Fruit fly (Drosophila melanogaster) whole organism, embryonic: ENCODE results near the gene CG16790.

Source experiments
- B-H1 ChIP-seq: fragments of 200-800 bp; sonication (Bioruptor generic); IDR thresholded peaks from 3 replicates; pipeline ENCODE4 v1.3.6; 2022; ENCODE audit warnings: missing biosample characterization, missing genetic modification characterization
- Bgb ChIP-seq: fragments of 200-800 bp; sonication (Bioruptor generic); IDR thresholded peaks from 2 replicates; pipeline ENCODE4 v1.3.6; 2022; ENCODE audit warnings: missing biosample characterization, missing genetic modification characterization; ENCODE audit not compliant: partially characterized antibody
- CG10267 ChIP-seq: fragments of 200-800 bp; sonication (Bioruptor generic); optimal IDR thresholded peaks from 2 replicates; lab custom pipeline; 2018; ENCODE audit warnings: missing biosample characterization, mild to moderate bottlenecking, missing genetic modification characterization, moderate library complexity
- CG10321 ChIP-seq: fragments of 200-800 bp; sonication (Bioruptor generic); IDR thresholded peaks from 2 replicates; pipeline ENCODE4 v1.3.6; 2022; ENCODE audit warnings: missing biosample characterization, missing genetic modification characterization
- CG11085 ChIP-seq: fragments of 200-800 bp; sonication (Bioruptor generic); IDR thresholded peaks from 2 replicates; pipeline ENCODE4 v1.3.6; 2022; ENCODE audit warnings: missing biosample characterization, missing genetic modification characterization
- CG12659 ChIP-seq: fragments of 200-800 bp; sonication (Bioruptor generic); optimal IDR thresholded peaks from 3 replicates; lab custom pipeline; 2017; ENCODE audit warnings: mild to moderate bottlenecking, missing biosample characterization, missing genetic modification reagents, missing genetic modification characterization
- CG13123 ChIP-seq: fragments of 200-800 bp; sonication (Bioruptor generic); optimal IDR thresholded peaks from 2 replicates; lab custom pipeline; 2016; ENCODE audit warnings: missing biosample characterization, missing genetic modification characterization
- CG17829 ChIP-seq: fragments of 200-800 bp; optimal IDR thresholded peaks from 2 replicates; lab custom pipeline; 2019; ENCODE audit warnings: missing biosample characterization, mild to moderate bottlenecking, missing genetic modification characterization, moderate library complexity
- CG18262 ChIP-seq: fragments of 200-800 bp; optimal IDR thresholded peaks from 3 replicates; lab custom pipeline; 2019; ENCODE audit warnings: missing biosample characterization, mild to moderate bottlenecking, missing genetic modification characterization, moderate library complexity
- CG30020 ChIP-seq: fragments of 200-800 bp; optimal IDR thresholded peaks from 2 replicates; lab custom pipeline; 2019; ENCODE audit warnings: missing biosample characterization, mild to moderate bottlenecking, missing genetic modification characterization, moderate library complexity
- CG3281 ChIP-seq: fragments of 200-800 bp; sonication (Bioruptor generic); optimal IDR thresholded peaks from 3 replicates; lab custom pipeline; 2017; ENCODE audit warnings: missing biosample characterization, mild to moderate bottlenecking, missing genetic modification characterization
- CG34422 ChIP-seq: fragments of 200-800 bp; sonication (Bioruptor generic); IDR thresholded peaks from 3 replicates; pipeline ENCODE4 v1.3.6; 2022; ENCODE audit warnings: missing biosample characterization, missing genetic modification characterization
- CG3726 ChIP-seq: fragments of 200-800 bp; sonication (Bioruptor generic); IDR thresholded peaks from 3 replicates; pipeline ENCODE4, ENCODE4 v1.3.6; 2022; ENCODE audit warnings: missing biosample characterization, missing genetic modification characterization
- CG42726 ChIP-seq: fragments of 200-800 bp; sonication (Bioruptor generic); IDR thresholded peaks from 2 replicates; pipeline ENCODE4 v1.3.6; 2022; ENCODE audit warnings: missing biosample characterization, missing genetic modification characterization; ENCODE audit not compliant: partially characterized antibody
- CG4617 ChIP-seq: fragments of 200-800 bp; sonication (Bioruptor generic); optimal IDR thresholded peaks from 3 replicates; lab custom pipeline; 2016; ENCODE audit warnings: missing biosample characterization, missing genetic modification characterization, borderline replicate concordance
- CG5245 ChIP-seq: fragments of 200-800 bp; sonication (Bioruptor generic); optimal IDR thresholded peaks from 3 replicates; lab custom pipeline; 2016; ENCODE audit warnings: missing biosample characterization, missing genetic modification characterization
- CG6854 ChIP-seq: fragments of 200-800 bp; sonication (Bioruptor generic); optimal IDR thresholded peaks from 3 replicates; lab custom pipeline; 2017; ENCODE audit warnings: missing biosample characterization, mild to moderate bottlenecking, missing genetic modification characterization
- CG7928 ChIP-seq: fragments of 200-800 bp; sonication (Bioruptor generic); optimal IDR thresholded peaks from 2 replicates; lab custom pipeline; 2017; ENCODE audit warnings: missing biosample characterization, mild to moderate bottlenecking, missing genetic modification characterization
- CG9215 ChIP-seq: fragments of 200-800 bp; sonication (Bioruptor generic); IDR thresholded peaks from 2 replicates; pipeline ENCODE4 v1.3.6; 2022; ENCODE audit warnings: missing biosample characterization, missing genetic modification characterization
- CG9727 ChIP-seq: fragments of 200-800 bp; sonication (Bioruptor generic); optimal IDR thresholded peaks from 3 replicates; lab custom pipeline; 2017; ENCODE audit warnings: missing biosample characterization, mild to moderate bottlenecking, missing genetic modification characterization
- Dad ChIP-seq: fragments of 200-800 bp; sonication (Bioruptor generic); optimal IDR thresholded peaks from 3 replicates; lab custom pipeline; 2016; ENCODE audit warnings: missing biosample characterization, missing genetic modification characterization
- Doc3 ChIP-seq: fragments of 200-800 bp; sonication (Bioruptor generic); IDR thresholded peaks from 3 replicates; pipeline ENCODE4 v1.3.6; 2022; ENCODE audit warnings: missing biosample characterization, missing genetic modification characterization; ENCODE audit not compliant: partially characterized antibody
- HLH4C ChIP-seq: fragments of 200-800 bp; sonication (Bioruptor generic); IDR thresholded peaks from 3 replicates; pipeline ENCODE4 v1.3.6; 2022; ENCODE audit warnings: missing biosample characterization, missing genetic modification characterization; ENCODE audit not compliant: partially characterized antibody
- NC2α ChIP-seq: fragments of 200-800 bp; sonication (Bioruptor generic); optimal IDR thresholded peaks from 2 replicates; lab custom pipeline; 2016; ENCODE audit warnings: missing biosample characterization, missing genetic modification characterization
- Nf-YA ChIP-seq: fragments of 200-800 bp; sonication (Bioruptor generic); IDR thresholded peaks from 2 replicates; pipeline ENCODE4 v1.3.6; 2022; ENCODE audit warnings: missing biosample characterization, missing genetic modification characterization
- Oli ChIP-seq: fragments of 200-800 bp; sonication (Bioruptor generic); optimal IDR thresholded peaks from 2 replicates; lab custom pipeline; 2018; ENCODE audit warnings: missing biosample characterization, mild to moderate bottlenecking, missing genetic modification characterization, moderate library complexity
- Opbp ChIP-seq: fragments of 200-800 bp; sonication (Bioruptor generic); IDR thresholded peaks from 3 replicates; pipeline ENCODE4 v1.3.6; 2022; ENCODE audit warnings: missing biosample characterization, missing genetic modification characterization; ENCODE audit not compliant: partially characterized antibody
- Side ChIP-seq: fragments of 200-800 bp; sonication (Bioruptor generic); optimal IDR thresholded peaks from 2 replicates; lab custom pipeline; 2016; ENCODE audit warnings: missing biosample characterization, missing genetic modification characterization
- YL-1 ChIP-seq: fragments of 200-800 bp; sonication (Bioruptor generic); optimal IDR thresholded peaks from 3 replicates; lab custom pipeline; 2017; ENCODE audit warnings: missing biosample characterization, mild to moderate bottlenecking, missing genetic modification characterization
- bbx ChIP-seq: fragments of 200-800 bp; sonication (Bioruptor generic); IDR thresholded peaks from 2 replicates; pipeline ENCODE4 v1.3.6; 2022; ENCODE audit warnings: missing biosample characterization, missing genetic modification characterization; ENCODE audit not compliant: partially characterized antibody
- ewg ChIP-seq: fragments of 200-800 bp; sonication (Bioruptor generic); optimal IDR thresholded peaks from 3 replicates; lab custom pipeline; 2017; ENCODE audit warnings: mild to moderate bottlenecking, missing biosample characterization, missing genetic modification reagents, missing genetic modification characterization
- grn ChIP-seq: fragments of 200-800 bp; sonication (Bioruptor generic); optimal IDR thresholded peaks from 3 replicates; lab custom pipeline; 2017; ENCODE audit warnings: missing biosample characterization, missing genetic modification characterization
- hbn ChIP-seq: fragments of 200-800 bp; sonication (Bioruptor generic); IDR thresholded peaks from 2 replicates; pipeline ENCODE4 v1.3.6; 2022; ENCODE audit warnings: missing biosample characterization, missing genetic modification characterization; ENCODE audit not compliant: partially characterized antibody
- ind ChIP-seq: fragments of 200-800 bp; sonication (Bioruptor generic); optimal IDR thresholded peaks from 3 replicates; lab custom pipeline; 2016; ENCODE audit warnings: missing biosample characterization, missing genetic modification characterization
- inv ChIP-seq: fragments of 200-800 bp; sonication (Bioruptor generic); IDR thresholded peaks from 2 replicates; pipeline ENCODE4 v1.3.6; 2022; ENCODE audit warnings: missing biosample characterization, missing genetic modification characterization; ENCODE audit not compliant: partially characterized antibody
- kay ChIP-seq: fragments of 200-800 bp; sonication (Bioruptor generic); optimal IDR thresholded peaks from 2 replicates; lab custom pipeline; 2016; ENCODE audit warnings: missing biosample characterization, missing genetic modification characterization
- kni ChIP-seq: fragments of 200-800 bp; sonication (Bioruptor generic); optimal IDR thresholded peaks from 3 replicates; lab custom pipeline; 2017; ENCODE audit warnings: mild to moderate bottlenecking, missing biosample characterization, missing genetic modification reagents, missing genetic modification characterization
- lmd ChIP-seq: fragments of 200-800 bp; sonication (Bioruptor generic); IDR thresholded peaks from 2 replicates; pipeline ENCODE4 v1.3.6; 2022; ENCODE audit warnings: missing biosample characterization, missing genetic modification characterization
- lola ChIP-seq, 3 experiments: fragments of >200 bp in 2 of 3; fragments of 200-800 bp in 1 of 3; sonication (Bioruptor generic) in 1 of 3; optimal IDR thresholded peaks; 2 replicates each; lab custom pipeline; 2017 to 2019; ENCODE audit warnings: missing biosample characterization in 3 of 3, missing genetic modification characterization in 3 of 3, mild to moderate bottlenecking in 1 of 3, moderate library complexity in 1 of 3
- maf-S ChIP-seq: fragments of 200-800 bp; sonication (Bioruptor generic); optimal IDR thresholded peaks from 2 replicates; lab custom pipeline; 2016; ENCODE audit warnings: missing biosample characterization, missing genetic modification characterization
- mld ChIP-seq: fragments of 200-800 bp; sonication (Bioruptor generic); IDR thresholded peaks from 3 replicates; pipeline ENCODE4 v1.3.6; 2022; ENCODE audit warnings: missing biosample characterization, missing genetic modification characterization; ENCODE audit not compliant: partially characterized antibody
- pb ChIP-seq: fragments of 200-800 bp; sonication (Bioruptor generic); optimal IDR thresholded peaks from 3 replicates; lab custom pipeline; 2016; ENCODE audit warnings: missing biosample characterization, missing genetic modification characterization
- peb ChIP-seq: fragments of 200-800 bp; sonication (Bioruptor generic); IDR thresholded peaks from 2 replicates; pipeline ENCODE4 v1.3.6; 2022; ENCODE audit warnings: missing biosample characterization, missing genetic modification characterization
- psq ChIP-seq: fragments of 200-800 bp; sonication (Bioruptor generic); optimal IDR thresholded peaks from 2 replicates; lab custom pipeline; 2017; ENCODE audit warnings: missing biosample characterization, missing genetic modification characterization
- row ChIP-seq: fragments of 200-800 bp; sonication (Bioruptor generic); IDR thresholded peaks from 3 replicates; pipeline ENCODE4 v1.3.6; 2022; ENCODE audit warnings: missing biosample characterization, missing genetic modification characterization
- sisA ChIP-seq: fragments of 200-800 bp; sonication (Bioruptor generic); IDR thresholded peaks from 2 replicates; pipeline ENCODE4 v1.3.6; 2022; ENCODE audit warnings: missing biosample characterization, missing genetic modification characterization
- sna ChIP-seq: fragments of 200-800 bp; sonication (Bioruptor generic); IDR thresholded peaks from 2 replicates; pipeline ENCODE4 v1.3.6; 2022; ENCODE audit warnings: missing biosample characterization, missing genetic modification characterization; ENCODE audit not compliant: partially characterized antibody
- wek ChIP-seq: fragments of 200-800 bp; sonication (Bioruptor generic); optimal IDR thresholded peaks from 3 replicates; lab custom pipeline; 2018; ENCODE audit warnings: missing biosample characterization, mild to moderate bottlenecking, missing genetic modification characterization, moderate library complexity

CG16790 gene

dm6 chr3R:9563240-9563992, 6.6 kb downstream of the CG16790 start, which contains the start of the genes CG9393 and Vps45 (continued):
- TF ChIP-seq CG17829 (tag; lab: Kevin White, UChicago), result peak; percentile 75
- TF ChIP-seq inv (GFP tag; lab: Robert Waterston, UW), result peak; percentile 93
- peak; percentile 60 for TF ChIP-seq lmd (GFP tag; lab: Robert Waterston, UW)
- TF ChIP-seq kni (GFP tag; lab: Kevin White, UChicago), result peak; percentile 59
- peak; percentile 94 for TF ChIP-seq HLH4C (GFP tag; lab: Robert Waterston, UW)
- TF ChIP-seq CG9215 (GFP tag; lab: Robert Waterston, UW), result peak; percentile 63
- TF ChIP-seq ind (GFP tag; lab: Kevin White, UChicago), result peak; percentile 74
- TF ChIP-seq grn (GFP tag; lab: Kevin White, UChicago), result peak; percentile 84
- peak; percentile 90 for TF ChIP-seq Opbp
- peak; percentile 64 for TF ChIP-seq Dad
- TF ChIP-seq hbn (GFP tag; lab: Robert Waterston, UW), result peak; percentile 92
- no peak for TF ChIP-seq Nf-YA
- peak; percentile 75 for TF ChIP-seq CG4617 (GFP tag; lab: Kevin White, UChicago)
- TF ChIP-seq YL-1, result peak; percentile 68
- TF ChIP-seq CG30020 (tag; lab: Kevin White, UChicago), result peak; percentile 68
- peak; percentile 49; the same call in 1 of the 2 replicates for TF ChIP-seq CG11085
- peak; percentile 29 for TF ChIP-seq NC2α
- TF ChIP-seq CG9727, result peak; percentile 67
- TF ChIP-seq CG10321 (GFP tag; lab: Robert Waterston, UW), result 0 out of 2 replicates have a peak, but pooled peaks have one; percentile 16
- TF ChIP-seq row (GFP tag; lab: Robert Waterston, UW), result peak; percentile 89
- peak; percentile 38 for TF ChIP-seq ewg (GFP tag; lab: Kevin White, UChicago)
- TF ChIP-seq Doc3 (GFP tag; lab: Robert Waterston, UW), result peak; percentile 90
- TF ChIP-seq CG13123 (GFP tag; lab: Kevin White, UChicago), result peak; percentile 52
- TF ChIP-seq sisA (GFP tag; lab: Robert Waterston, UW), result peak; percentile 34; the same call in 1 of the 2 replicates
- peak; percentile 89 for TF ChIP-seq mld
- peak; percentile 27 for TF ChIP-seq Oli (tag; lab: Kevin White, UChicago)
- peak; percentile 20 for TF ChIP-seq kay
- peak; percentile 78 for TF ChIP-seq CG12659
- peak; percentile 23 for TF ChIP-seq Side (GFP tag; lab: Kevin White, UChicago)
- peak; percentile 92 for TF ChIP-seq bbx (GFP tag; lab: Robert Waterston, UW)
- TF ChIP-seq CG3726 (GFP tag; lab: Robert Waterston, UW), result no peak
- TF ChIP-seq wek (GFP tag; lab: Kevin White, UChicago), result no peak
- TF ChIP-seq B-H1, result 0 out of 3 replicates have a peak, but pooled peaks have one; percentile 14
- TF ChIP-seq CG5245 (GFP tag; lab: Kevin White, UChicago), result peak; percentile 10
- TF ChIP-seq CG3281 (GFP tag; lab: Kevin White, UChicago), result no peak
- TF ChIP-seq pb (GFP tag; lab: Kevin White, UChicago), result no peak
- TF ChIP-seq psq (GFP tag; lab: Kevin White, UChicago), result peak; percentile 26
- TF ChIP-seq CG42726, result peak; percentile 82
- no peak for TF ChIP-seq peb (GFP tag; lab: Robert Waterston, UW)
- TF ChIP-seq CG7928, result peak; percentile 78
- TF ChIP-seq CG34422, result no peak; the same call in 2 of the 3 replicates
- TF ChIP-seq lola (GFP tag; optimal IDR thresholded peaks at IDR 0.05; lab: Kevin White, UChicago), result peak in 1 of 3 experiments; percentile 56
- TF ChIP-seq CG18262, result peak; percentile 53
- TF ChIP-seq CG6854, result no peak
- TF ChIP-seq sna, result peak; percentile 90
- TF ChIP-seq maf-S (GFP tag; lab: Kevin White, UChicago), result peak; percentile 59
- TF ChIP-seq CG10267, result peak; percentile 65
- TF ChIP-seq Bgb (GFP tag; lab: Robert Waterston, UW), result peak; percentile 94
